Worm (Caenorhabditis elegans): Measurements from ENCODE around the gene sec-31.

- TF ChIP-seq nhr-12 (tag; optimal IDR thresholded peaks at IDR 0.05), result no peak
- no peak for TF ChIP-seq pha-4 (tag; optimal IDR thresholded peaks at IDR 0.05)
- no peak for TF ChIP-seq snpc-4 (tag; optimal IDR thresholded peaks at IDR 0.05)
- TF ChIP-seq unc-62 (GFP tag; optimal IDR thresholded peaks at IDR 0.05), result no peak
- TF ChIP-seq unc-120 (tag; optimal IDR thresholded peaks at IDR 0.05; ENCODE audit: poor library complexity, severe bottlenecking), result no peak
- TF ChIP-seq ces-1 (GFP tag; optimal IDR thresholded peaks at IDR 0.05), result no peak
Measured at ce11 chrIV:11329269-11329668, 42.3 kb downstream of the sec-31 start, which contains the start of gene leo-1.

Measured in whole organism, mixed stage, embryonic.